Fruit fly (Drosophila melanogaster) whole organism, larva: ENCODE results near the gene Boh2.

Experiments
- noc ChIP-seq: fragments of 200-800 bp; sonication (Bioruptor generic); optimal IDR thresholded peaks from 3 replicates; lab custom pipeline; 2019; ENCODE audit warnings: missing biosample characterization, mild to moderate bottlenecking, missing genetic modification characterization, moderate library complexity

Boh2 gene

dm6 chr2L:11182610-11183243 is 3.9 kb downstream of the Boh2 start:
- TF ChIP-seq noc (tag; lab: Kevin White, UChicago), result no peak

dm6 chr2L:11184144-11184543 is 5.3 kb downstream of the Boh2 start:
- no peak for TF ChIP-seq noc (tag; lab: Kevin White, UChicago)

dm6 chr2L:11188395-11189115 is 9.7 kb downstream of the Boh2 start:
- TF ChIP-seq noc (tag; lab: Kevin White, UChicago), result no peak

- peak; percentile 1 for TF ChIP-seq noc (tag; lab: Kevin White, UChicago)
Measured at dm6 chr2L:11189116-11189449, 10.3 kb downstream of the Boh2 start.

- peak; percentile 6 for TF ChIP-seq noc (tag; lab: Kevin White, UChicago)
Measured at dm6 chr2L:11190165-11190564, 11.3 kb downstream of the Boh2 start.

dm6 chr2L:11192691-11193090 is 13.9 kb downstream of the Boh2 start:
- TF ChIP-seq noc (tag; lab: Kevin White, UChicago), result no peak

- no peak for TF ChIP-seq noc (tag; lab: Kevin White, UChicago)
Measured at dm6 chr2L:11196219-11196618, 17.4 kb downstream of the Boh2 start.

dm6 chr2L:11196781-11197180 is 17.9 kb downstream of the Boh2 start:
- TF ChIP-seq noc (tag; lab: Kevin White, UChicago), result no peak

- TF ChIP-seq noc (tag; lab: Kevin White, UChicago), result peak; percentile 91
Measured at dm6 chr2L:11199068-11199467, 20.2 kb downstream of the Boh2 start.

dm6 chr2L:11200734-11201133 is 21.9 kb downstream of the Boh2 start:
- TF ChIP-seq noc (tag; lab: Kevin White, UChicago), result no peak

dm6 chr2L:11203494-11204010 is 24.7 kb downstream of the Boh2 start, which contains the start of gene Ca-beta:
Ca-beta (minus strand) TSS chr2L:11203544.
- TF ChIP-seq noc (tag; lab: Kevin White, UChicago), result no peak

- no peak for TF ChIP-seq noc (tag; lab: Kevin White, UChicago)
Measured at dm6 chr2L:11206604-11207238, 27.9 kb downstream of the Boh2 start.

- TF ChIP-seq noc (tag; lab: Kevin White, UChicago), result no peak
Measured at dm6 chr2L:11207471-11207870, 28.6 kb downstream of the Boh2 start.

- TF ChIP-seq noc (tag; lab: Kevin White, UChicago), result no peak
Measured at dm6 chr2L:11208563-11209344, 29.9 kb downstream of the Boh2 start.

dm6 chr2L:11210324-11210758 is 31.5 kb downstream of the Boh2 start, which contains the start of gene ab:
ab (plus strand) TSS chr2L:11210678.
- no peak for TF ChIP-seq noc (tag; lab: Kevin White, UChicago)
